Fruit fly (Drosophila melanogaster): ENCODE results near the gene CG13054.

dm6 chr3L:16277135-16277534 is 20.1 kb upstream of the CG13054 start, which contains the start of gene CG13065:
- TF ChIP-seq CG8301 (tag; optimal IDR thresholded peaks at IDR 0.05): no peak
- no peak for TF ChIP-seq Snoo (tag; optimal IDR thresholded peaks at IDR 0.05)
- TF ChIP-seq CG4496 (GFP tag; IDR thresholded peaks at IDR 0.05): no peak
- TF ChIP-seq CG32121 (GFP tag; IDR thresholded peaks at IDR 0.05): no peak
- TF ChIP-seq Pif1A (GFP tag; optimal IDR thresholded peaks at IDR 0.05): no peak
- TF ChIP-seq CG9948 (tag; optimal IDR thresholded peaks at IDR 0.05): no peak
- no peak for TF ChIP-seq EcR (GFP tag; optimal IDR thresholded peaks at IDR 0.05)
- no peak for TF ChIP-seq CG14655 (GFP tag; optimal IDR thresholded peaks at IDR 0.05)
- TF ChIP-seq D1 (tag; optimal IDR thresholded peaks at IDR 0.05): no peak
- no peak for TF ChIP-seq gl (tag; optimal IDR thresholded peaks at IDR 0.05)
- TF ChIP-seq CG15710 (tag; optimal IDR thresholded peaks at IDR 0.05): no peak
- TF ChIP-seq CG17806 (tag; optimal IDR thresholded peaks at IDR 0.05): no peak
- TF ChIP-seq fd96Ca (GFP tag; IDR thresholded peaks at IDR 0.05): no peak
- no peak for TF ChIP-seq CG8159 (tag; optimal IDR thresholded peaks at IDR 0.05)
